Fruit fly (Drosophila melanogaster): ENCODE results near the gene Nrt.

dm6 chr3L:16746586-16747383, 19.1 kb upstream of the Nrt start:
- TF ChIP-seq CTCF (optimal IDR thresholded peaks at IDR 0.05) (no peak), CG8478 (optimal IDR thresholded peaks at IDR 0.05) (no peak)
